Worm (Caenorhabditis elegans) whole organism, young adult: ENCODE results near the gene C25H3.1.
A peak's percentile ranks its signal among the peaks of the same experiment; 100 is the strongest.

Experiments used
- B0035.1 ChIP-seq: sonication (generic microtip); optimal IDR thresholded peaks from 2 replicates; lab custom pipeline; 2016; ENCODE audit warnings: missing genetic modification characterization, mild to moderate bottlenecking, missing compliant biosample characterization, missing genotype, missing genetic modification reagents
- F37B4.10 ChIP-seq: fragments of 200-800 bp; sonication (Bioruptor generic); IDR thresholded peaks from 2 replicates; pipeline ENCODE4 v1.3.6; 2022; ENCODE audit warnings: missing genetic modification characterization, missing compliant biosample characterization
- dox-1 ChIP-seq: fragments of 200-800 bp; sonication (Bioruptor generic); IDR thresholded peaks from 2 replicates; pipeline ENCODE4 v1.3.6; 2022; ENCODE audit warnings: missing genetic modification reagents, missing genetic modification characterization, missing compliant biosample characterization
- ekl-4 ChIP-seq: fragments of 200-800 bp; sonication (Bioruptor generic); IDR thresholded peaks from 2 replicates; pipeline ENCODE4 v1.3.6; 2022; ENCODE audit warnings: missing genetic modification reagents, missing genetic modification characterization, missing compliant biosample characterization
- lir-1 ChIP-seq: fragments of 200-800 bp; sonication (Bioruptor generic); conservative IDR thresholded peaks from 2 replicates; pipeline ENCODE4 v1.3.6; 2022; ENCODE audit warnings: missing genetic modification reagents, missing genetic modification characterization, missing compliant biosample characterization
- nhr-80 ChIP-seq: sonication (generic microtip); optimal IDR thresholded peaks from 2 replicates; lab custom pipeline; 2016; ENCODE audit warnings: missing genetic modification characterization, missing compliant biosample characterization

C25H3.1 gene

ce11 chrII:5749733-5750238, 50.9 kb downstream of the C25H3.1 start, which contains the start of gene ifb-2:
Gene ifb-2 (plus strand): TSS chrII:5750188.
- no peak for TF ChIP-seq F37B4.10
- TF ChIP-seq dox-1, result 0 out of 2 replicates have a peak, but pooled peaks have one; percentile 15
- peak; percentile 92 for TF ChIP-seq nhr-80 (tag; lab: Kevin White, UChicago)
- TF ChIP-seq ekl-4 (GFP tag; lab: Robert Waterston, UW), result no peak
- no peak for TF ChIP-seq B0035.1 (tag; lab: Kevin White, UChicago)
- TF ChIP-seq lir-1 (GFP tag; lab: Robert Waterston, UW), result no peak
